Worm (Caenorhabditis elegans) whole organism, midembryonic: ENCODE data around the gene srx-120.

ENCODE experiments used
- T22C8.4 ChIP-seq: fragments of 200-800 bp; sonication (Bioruptor generic); IDR thresholded peaks from 2 replicates; pipeline ENCODE4 v1.3.6; 2022; ENCODE audit warnings: missing genetic modification characterization, missing compliant biosample characterization
- flt-1 ChIP-seq: fragments of 200-800 bp; sonication (Bioruptor generic); IDR thresholded peaks from 2 replicates; pipeline ENCODE4 v1.3.6; 2022; ENCODE audit warnings: missing genetic modification characterization, missing compliant biosample characterization
- ref-1 ChIP-seq: fragments of 200-800 bp; sonication (Bioruptor generic); conservative IDR thresholded peaks from 2 replicates; pipeline ENCODE4 v1.3.6; 2022; ENCODE audit warnings: missing genetic modification reagents, missing genetic modification characterization, missing compliant biosample characterization
- tab-1 ChIP-seq: fragments of 200-800 bp; sonication (Bioruptor generic); IDR thresholded peaks from 2 replicates; pipeline ENCODE4 v1.3.6; 2022; ENCODE audit warnings: missing genetic modification characterization, missing compliant biosample characterization
- ztf-23 ChIP-seq: fragments of 200-800 bp; sonication (Bioruptor generic); IDR thresholded peaks from 2 replicates; pipeline ENCODE4 v1.3.6; 2022; ENCODE audit warnings: missing genetic modification reagents, missing genetic modification characterization, missing compliant biosample characterization

DNA sequence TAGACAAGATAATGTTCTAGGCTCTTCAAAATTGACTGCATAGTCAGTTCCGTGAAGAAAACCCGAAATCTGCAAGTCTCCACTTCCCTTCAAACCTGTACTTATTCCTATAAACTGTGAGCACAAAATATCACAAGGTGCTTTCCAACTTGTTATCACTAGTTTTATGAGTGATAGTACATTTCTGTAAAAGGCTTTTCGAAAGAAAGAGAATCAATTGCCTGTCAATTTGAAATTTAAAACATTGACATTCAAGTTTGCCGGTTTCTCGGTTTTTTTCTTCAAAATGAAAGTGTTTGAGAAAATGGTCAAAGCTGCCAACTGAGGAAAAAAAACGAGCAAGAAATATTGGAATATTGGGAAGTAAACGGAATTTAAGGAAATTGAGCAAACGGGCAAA lies 13.1 kb upstream of the srx-120 start:
- TF ChIP-seq tab-1 (no peak), T22C8.4 (GFP tag; lab: Robert Waterston, UW) (no peak), flt-1 (no peak), ztf-23 (GFP tag; lab: Robert Waterston, UW) (no peak), ref-1 (GFP tag; lab: Robert Waterston, UW) (no peak)
